Fruit fly (Drosophila melanogaster): ENCODE results near the gene mtrm.

The mtrm gene

DNA sequence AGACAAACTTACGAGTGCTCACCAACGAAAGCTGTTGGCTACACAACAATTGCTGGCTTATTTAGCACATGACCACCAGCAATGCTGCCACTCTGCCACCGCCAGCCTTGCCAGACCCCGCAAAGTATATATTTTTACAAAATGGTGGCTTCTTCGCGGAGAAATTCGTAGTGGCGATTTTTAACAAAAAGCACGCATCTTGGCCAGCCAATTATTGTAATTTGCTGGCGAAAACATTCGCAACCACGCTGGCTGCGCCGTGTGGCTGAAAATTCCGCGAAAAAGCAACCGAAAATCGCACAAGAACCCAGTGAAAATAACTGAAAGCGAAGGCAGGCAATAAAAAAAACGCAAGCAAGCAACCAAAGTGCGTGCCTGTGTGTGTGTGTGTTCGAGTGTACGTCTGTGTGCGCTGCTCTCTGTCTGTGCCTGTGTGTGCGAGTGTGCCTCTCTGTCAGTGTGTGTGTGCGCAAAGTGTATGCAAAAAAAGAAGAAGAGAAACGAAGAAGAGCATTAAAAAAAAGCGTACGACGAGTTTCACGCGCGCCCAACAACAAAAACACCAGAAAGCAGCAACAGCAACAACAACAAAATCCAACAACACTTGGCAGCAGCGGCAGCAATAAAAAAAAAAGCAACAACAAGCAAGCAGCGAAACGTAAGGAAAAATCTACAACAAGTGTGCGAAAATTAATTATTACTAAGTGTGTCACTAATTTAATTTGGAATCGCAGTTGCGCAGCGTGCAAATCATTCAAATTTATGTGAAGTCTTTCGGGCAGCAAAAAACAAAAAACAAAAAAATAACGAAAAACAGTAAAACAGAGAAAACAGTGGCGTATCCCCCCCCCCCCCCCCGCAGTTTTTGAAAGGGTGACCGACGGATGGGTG, 37.2 kb downstream of the mtrm start, which contains the start of gene Gug (continued):
- TF ChIP-seq CG13287 (GFP tag; IDR thresholded peaks at IDR 0.05; ENCODE audit: partially characterized antibody) (no peak; the same call in 1 of the 2 replicates), CG34376 (GFP tag; optimal IDR thresholded peaks at IDR 0.05) (peak; percentile 6), CG17802 (tag; optimal IDR thresholded peaks at IDR 0.05) (no peak), CG31441 (GFP tag; IDR thresholded peaks at IDR 0.05) (no peak), sens (GFP tag) (peak; percentile 64), Aef1 (GFP tag; IDR thresholded peaks at IDR 0.05) (peak; percentile 53), sr (GFP tag; IDR thresholded peaks at IDR 0.05) (0 out of 3 replicates have a peak, but pooled peaks have one; percentile 4), CG13624 (GFP tag; optimal IDR thresholded peaks at IDR 0.05) (peak; percentile 10), CG17361 (GFP tag; IDR thresholded peaks at IDR 0.05) (no peak), CG30403 (GFP tag; optimal IDR thresholded peaks at IDR 0.05) (no peak), CoRest (tag; optimal IDR thresholded peaks at IDR 0.05) (no peak), br (optimal IDR thresholded peaks at IDR 0.05) (no peak), Gsc (GFP tag; IDR thresholded peaks at IDR 0.05) (no peak), CkIIα-i1 (GFP tag; IDR thresholded peaks at IDR 0.05) (no peak), Oaz (GFP tag; IDR thresholded peaks at IDR 0.05) (no peak), z (GFP tag; IDR thresholded peaks at IDR 0.05) (no peak), CG14667 (GFP tag; IDR thresholded peaks at IDR 0.05) (no peak), Gug (GFP tag; IDR thresholded peaks at IDR 0.05) (peak; percentile 64), CG10209 (GFP tag; optimal IDR thresholded peaks at IDR 0.05) (no peak), CG6254 (GFP tag; optimal IDR thresholded peaks at IDR 0.05) (no peak), salm (tag; optimal IDR thresholded peaks at IDR 0.05) (no peak), CG10267 (tag; optimal IDR thresholded peaks at IDR 0.05) (no peak), crp (GFP tag; optimal IDR thresholded peaks at IDR 0.05) (peak in 1 of 2 experiments; percentile 6), CG5245 (GFP tag; optimal IDR thresholded peaks at IDR 0.05) (no peak), H2.0 (GFP tag; IDR thresholded peaks at IDR 0.05) (no peak), gcm (GFP tag; optimal IDR thresholded peaks at IDR 0.05) (no peak), CG4404 (GFP tag; IDR thresholded peaks at IDR 0.05) (no peak), CG6683 (GFP tag; optimal IDR thresholded peaks at IDR 0.05) (no peak), CG4617 (GFP tag; optimal IDR thresholded peaks at IDR 0.05; ENCODE audit: borderline replicate concordance) (peak; percentile 51), Atf-2 (GFP tag; optimal IDR thresholded peaks at IDR 0.05) (no peak), zfh1 (GFP tag; IDR thresholded peaks at IDR 0.05) (no peak), CG2120 (GFP tag; optimal IDR thresholded peaks at IDR 0.05) (no peak), Ptx1 (GFP tag; IDR thresholded peaks at IDR 0.05) (no peak), dpn (GFP tag; optimal IDR thresholded peaks at IDR 0.05) (no peak), CG1647 (GFP tag; optimal IDR thresholded peaks at IDR 0.05) (peak; percentile 38), CG8290 (GFP tag; optimal IDR thresholded peaks at IDR 0.05) (no peak), CG8290 (tag; optimal IDR thresholded peaks at IDR 0.05) (no peak), CG30020 (tag; optimal IDR thresholded peaks at IDR 0.05) (no peak), Kr (GFP tag; optimal IDR thresholded peaks at IDR 0.05) (no peak), CG9817 (tag; optimal IDR thresholded peaks at IDR 0.05) (no peak), kah (GFP tag; optimal IDR thresholded peaks at IDR 0.05) (no peak), her (GFP tag; optimal IDR thresholded peaks at IDR 0.05) (no peak), corto (GFP tag; optimal IDR thresholded peaks at IDR 0.05) (no peak), Asciz (GFP tag; optimal IDR thresholded peaks at IDR 0.05) (no peak), HmgZ (tag; optimal IDR thresholded peaks at IDR 0.05) (no peak), C15 (GFP tag; IDR thresholded peaks at IDR 0.05) (no peak), NFAT (GFP tag; IDR thresholded peaks at IDR 0.05) (peak; percentile 24; the same call in 1 of the 2 replicates), ap (GFP tag; IDR thresholded peaks at IDR 0.05) (no peak), sd (tag; optimal IDR thresholded peaks at IDR 0.05) (peak; percentile 31), CG4820 (GFP tag; optimal IDR thresholded peaks at IDR 0.05) (no peak)
